Fruit fly (Drosophila melanogaster) whole organism, wandering third instar larva: ENCODE measurements around the gene CG42870.

ENCODE experiments used
- GATAd ChIP-seq: sonication (Bioruptor generic); optimal IDR thresholded peaks from 2 replicates; lab custom pipeline; 2016; ENCODE audit warnings: missing biosample characterization, missing genetic modification characterization
- Hnf4 ChIP-seq: fragments of 200-800 bp; sonication (Bioruptor generic); optimal IDR thresholded peaks from 2 replicates; lab custom pipeline; 2016; ENCODE audit warnings: missing biosample characterization, mild to moderate bottlenecking, missing genetic modification characterization
- Hr83 ChIP-seq: fragments of 200-300 bp; sonication (Bioruptor generic); optimal IDR thresholded peaks from 2 replicates; lab custom pipeline; 2016; ENCODE audit warnings: missing biosample characterization, mild to moderate bottlenecking, missing genetic modification characterization, moderate library complexity; ENCODE audit not compliant: poor library complexity, severe bottlenecking
- Myc ChIP-seq: fragments of >200 bp; optimal IDR thresholded peaks from 2 replicates; lab custom pipeline; 2017
- OdsH ChIP-seq: fragments of 200-800 bp; sonication (Bioruptor generic); optimal IDR thresholded peaks from 2 replicates; lab custom pipeline; 2016; ENCODE audit warnings: missing biosample characterization, mild to moderate bottlenecking, missing genetic modification characterization
- Sp1 ChIP-seq: fragments of 200-800 bp; sonication (Bioruptor generic); optimal IDR thresholded peaks from 3 replicates; lab custom pipeline; 2019; ENCODE audit warnings: missing biosample characterization, mild to moderate bottlenecking, missing genetic modification characterization, moderate library complexity
- br ChIP-seq: fragments of 200-800 bp; sonication (Bioruptor generic); optimal IDR thresholded peaks from 2 replicates; lab custom pipeline; 2016; ENCODE audit warnings: missing biosample characterization, missing genetic modification characterization
- jim ChIP-seq: fragments of 175-275, 200-325 bp; sonication (Bioruptor generic); optimal IDR thresholded peaks from 2 replicates; lab custom pipeline; 2016; ENCODE audit warnings: missing biosample characterization, mild to moderate bottlenecking, missing genetic modification characterization
- pan ChIP-seq: fragments of >200 bp; optimal IDR thresholded peaks from 2 replicates; lab custom pipeline; 2017
- psq ChIP-seq: fragments of 200-800 bp; sonication (Bioruptor generic); optimal IDR thresholded peaks from 3 replicates; lab custom pipeline; 2017; ENCODE audit warnings: missing biosample characterization, mild to moderate bottlenecking, missing genetic modification characterization, moderate library complexity
- rgr ChIP-seq: fragments of 200-800 bp; sonication (Bioruptor generic); optimal IDR thresholded peaks from 3 replicates; lab custom pipeline; 2016; ENCODE audit warnings: missing biosample characterization, mild to moderate bottlenecking, missing genetic modification characterization
- sage ChIP-seq: fragments of 200-800 bp; sonication (Bioruptor generic); optimal IDR thresholded peaks from 2 replicates; lab custom pipeline; 2016; ENCODE audit warnings: missing biosample characterization, mild to moderate bottlenecking, missing genetic modification characterization
- usp ChIP-seq: fragments of >200 bp; optimal IDR thresholded peaks from 2 replicates; lab custom pipeline; 2017; ENCODE audit warnings: missing biosample characterization, missing genetic modification characterization
- woc ChIP-seq: sonication (Bioruptor generic); optimal IDR thresholded peaks from 2 replicates; lab custom pipeline; 2016; ENCODE audit warnings: missing biosample characterization, mild to moderate bottlenecking, missing genetic modification characterization

DNA sequence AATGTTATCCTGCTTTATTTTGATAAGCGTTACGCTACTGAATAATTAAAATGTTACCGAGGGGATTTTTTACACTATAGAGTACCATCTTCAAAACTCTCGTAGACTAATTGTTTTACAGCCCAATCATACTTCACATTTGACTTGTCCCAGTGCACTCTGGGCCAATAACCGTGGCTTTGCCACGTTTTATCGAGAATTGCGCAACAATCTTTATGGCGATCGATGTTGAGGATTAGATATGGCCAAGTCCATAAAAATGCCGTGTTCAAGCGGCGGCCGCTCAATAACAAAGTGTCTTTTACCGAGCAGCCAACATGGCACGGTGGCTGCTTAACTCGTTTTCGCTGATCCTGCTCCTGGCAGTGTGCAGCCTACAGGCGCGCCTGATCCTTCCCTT lies 7.8 kb upstream of the CG42870 start, which contains the start of gene CG31343:
- no peak for TF ChIP-seq jim (GFP tag; lab: Kevin White, UChicago)
- no peak for TF ChIP-seq br (GFP tag; lab: Kevin White, UChicago)
- TF ChIP-seq Hr83 (GFP tag; lab: Kevin White, UChicago): no peak
- no peak for TF ChIP-seq usp
- TF ChIP-seq pan: no peak
- TF ChIP-seq Sp1 (GFP tag; lab: Kevin White, UChicago): no peak
- TF ChIP-seq Myc (lab: Kevin White, UChicago): no peak
- no peak for TF ChIP-seq psq (GFP tag; lab: Kevin White, UChicago)
- no peak for TF ChIP-seq woc (GFP tag; lab: Kevin White, UChicago)
- TF ChIP-seq sage (GFP tag; lab: Kevin White, UChicago): no peak
- no peak for TF ChIP-seq OdsH
- no peak for TF ChIP-seq rgr (GFP tag; lab: Kevin White, UChicago)
- TF ChIP-seq Hnf4 (GFP tag; lab: Kevin White, UChicago): no peak
- no peak for TF ChIP-seq GATAd (GFP tag; lab: Kevin White, UChicago)
